Fruit fly (Drosophila melanogaster) whole organism, embryonic: ENCODE measurements around the gene mbt.
A peak's percentile ranks its signal among the peaks of the same experiment; 100 is the strongest.

ENCODE experiments used
- BtbVII ChIP-seq: fragments of 200-800 bp; sonication (Bioruptor generic); optimal IDR thresholded peaks from 3 replicates; lab custom pipeline; 2017; ENCODE audit warnings: missing biosample characterization, mild to moderate bottlenecking, missing genetic modification characterization
- CG10543 ChIP-seq: fragments of 200-800 bp; sonication (Bioruptor generic); optimal IDR thresholded peaks from 3 replicates; lab custom pipeline; 2017; ENCODE audit warnings: missing biosample characterization, mild to moderate bottlenecking, missing genetic modification characterization, moderate library complexity
- CG11695 ChIP-seq: fragments of 200-800 bp; sonication (Bioruptor generic); IDR thresholded peaks from 3 replicates; pipeline ENCODE4 v1.3.6; 2022; ENCODE audit warnings: missing biosample characterization, missing genetic modification characterization
- CG12071 ChIP-seq: fragments of 200-800 bp; sonication (Bioruptor generic); optimal IDR thresholded peaks from 3 replicates; lab custom pipeline; 2018; ENCODE audit warnings: missing biosample characterization, mild to moderate bottlenecking, missing genetic modification characterization
- CG12236 ChIP-seq: fragments of 200-800 bp; sonication (Bioruptor generic); optimal IDR thresholded peaks from 2 replicates; lab custom pipeline; 2016; ENCODE audit warnings: missing biosample characterization, missing genetic modification characterization
- CG12659 ChIP-seq: fragments of 200-800 bp; sonication (Bioruptor generic); optimal IDR thresholded peaks from 3 replicates; lab custom pipeline; 2017; ENCODE audit warnings: mild to moderate bottlenecking, missing biosample characterization, missing genetic modification reagents, missing genetic modification characterization
- CG12769 ChIP-seq: fragments of 200-800 bp; sonication (Bioruptor generic); optimal IDR thresholded peaks from 2 replicates; lab custom pipeline; 2019; ENCODE audit warnings: missing biosample characterization, mild to moderate bottlenecking, missing genetic modification characterization, moderate library complexity
- CG14014 ChIP-seq: fragments of 200-800 bp; sonication (Bioruptor generic); IDR thresholded peaks from 2 replicates; pipeline ENCODE4 v1.3.6; 2022; ENCODE audit warnings: missing biosample characterization, missing genetic modification characterization
- CG14667 ChIP-seq: fragments of 200-800 bp; sonication (Bioruptor generic); IDR thresholded peaks from 2 replicates; pipeline ENCODE4 v1.3.6; 2022; ENCODE audit warnings: missing biosample characterization, missing genetic modification characterization
- CG18599 ChIP-seq: fragments of 200-800 bp; sonication (Bioruptor generic); optimal IDR thresholded peaks from 3 replicates; lab custom pipeline; 2017; ENCODE audit warnings: missing biosample characterization, missing genetic modification characterization, mild to moderate bottlenecking, moderate library complexity, missing genetic modification reagents
- CG2129 ChIP-seq: fragments of 200-800 bp; sonication (Bioruptor generic); IDR thresholded peaks from 2 replicates; pipeline ENCODE4 v1.3.6; 2022; ENCODE audit warnings: missing biosample characterization, missing genetic modification characterization; ENCODE audit not compliant: partially characterized antibody
- CG2199 ChIP-seq: fragments of 200-800 bp; sonication (Bioruptor generic); IDR thresholded peaks from 3 replicates; pipeline ENCODE4 v1.3.6; 2022; ENCODE audit warnings: missing biosample characterization, missing genetic modification characterization
- CG2875 ChIP-seq: fragments of 200-800 bp; sonication (Bioruptor generic); optimal IDR thresholded peaks from 2 replicates; lab custom pipeline; 2017; ENCODE audit warnings: missing biosample characterization, mild to moderate bottlenecking, missing genetic modification characterization, missing genetic modification reagents
- CG3407 ChIP-seq: fragments of 200-800 bp; sonication (Bioruptor generic); optimal IDR thresholded peaks from 2 replicates; lab custom pipeline; 2018; ENCODE audit warnings: missing biosample characterization, mild to moderate bottlenecking, missing genetic modification characterization
- CG5953 ChIP-seq: fragments of 200-800 bp; sonication (Bioruptor generic); IDR thresholded peaks from 2 replicates; pipeline ENCODE4 v1.3.6; 2022; ENCODE audit warnings: missing biosample characterization, missing genetic modification characterization
- CG6254 ChIP-seq: fragments of 200-800 bp; sonication (Bioruptor generic); optimal IDR thresholded peaks from 3 replicates; lab custom pipeline; 2017; ENCODE audit warnings: mild to moderate bottlenecking, missing biosample characterization, missing genetic modification reagents, missing genetic modification characterization
- CG9727 ChIP-seq: fragments of 200-800 bp; sonication (Bioruptor generic); optimal IDR thresholded peaks from 3 replicates; lab custom pipeline; 2017; ENCODE audit warnings: missing biosample characterization, mild to moderate bottlenecking, missing genetic modification characterization
- Dek ChIP-seq: fragments of 200-800 bp; sonication (Bioruptor generic); optimal IDR thresholded peaks from 3 replicates; lab custom pipeline; 2019; ENCODE audit warnings: missing biosample characterization, mild to moderate bottlenecking, missing genetic modification characterization, moderate library complexity
- Dip2 ChIP-seq: fragments of 200-800 bp; sonication (Bioruptor generic); IDR thresholded peaks from 2 replicates; pipeline ENCODE4 v1.3.6; 2022; ENCODE audit warnings: missing biosample characterization, missing genetic modification characterization
- Drgx ChIP-seq: fragments of 200-800 bp; sonication (Bioruptor generic); IDR thresholded peaks from 2 replicates; pipeline ENCODE4 v1.3.6; 2022; ENCODE audit warnings: missing biosample characterization, missing genetic modification characterization
- E2f1 ChIP-seq: fragments of 200-800 bp; sonication (Bioruptor generic); IDR thresholded peaks from 2 replicates; pipeline ENCODE4 v1.3.6; 2022; ENCODE audit warnings: missing biosample characterization, missing genetic modification characterization
- ERR ChIP-seq: fragments of 200-800 bp; sonication (Bioruptor generic); optimal IDR thresholded peaks from 2 replicates; lab custom pipeline; 2016; ENCODE audit warnings: missing biosample characterization, missing genetic modification characterization
- Elba2 ChIP-seq: fragments of 200-800 bp; sonication (Bioruptor generic); optimal IDR thresholded peaks from 3 replicates; lab custom pipeline; 2016; ENCODE audit warnings: missing biosample characterization, missing genetic modification characterization
- Hmr ChIP-seq: fragments of 200-800 bp; sonication (Bioruptor generic); optimal IDR thresholded peaks from 3 replicates; lab custom pipeline; 2017; ENCODE audit warnings: mild to moderate bottlenecking, missing biosample characterization, missing genetic modification reagents, missing genetic modification characterization
- Med ChIP-seq: fragments of 200-800 bp; sonication (Bioruptor generic); peaks from one replicate; lab custom pipeline; 2016; ENCODE audit warnings: missing biosample characterization, missing genetic modification characterization, mild to moderate bottlenecking, inconsistent platforms, moderate library complexity
- Mes4 ChIP-seq: fragments of 200-800 bp; sonication (Bioruptor generic); optimal IDR thresholded peaks from 2 replicates; lab custom pipeline; 2016; ENCODE audit warnings: missing biosample characterization, missing genetic modification characterization
- Mrtf ChIP-seq: fragments of 200-800 bp; sonication (Bioruptor generic); IDR thresholded peaks from 3 replicates; pipeline ENCODE4 v1.3.6; 2022; ENCODE audit warnings: missing biosample characterization, missing genetic modification characterization
- NC2α ChIP-seq: fragments of 200-800 bp; sonication (Bioruptor generic); optimal IDR thresholded peaks from 2 replicates; lab custom pipeline; 2016; ENCODE audit warnings: missing biosample characterization, missing genetic modification characterization
- Oli ChIP-seq: fragments of 200-800 bp; sonication (Bioruptor generic); optimal IDR thresholded peaks from 2 replicates; lab custom pipeline; 2018; ENCODE audit warnings: missing biosample characterization, mild to moderate bottlenecking, missing genetic modification characterization, moderate library complexity
- amos ChIP-seq: fragments of 200-800 bp; sonication (Bioruptor generic); IDR thresholded peaks from 2 replicates; pipeline ENCODE4 v1.3.6; 2022; ENCODE audit warnings: missing biosample characterization, missing genetic modification characterization; ENCODE audit not compliant: partially characterized antibody
- btn ChIP-seq: fragments of 200-800 bp; sonication (Bioruptor generic); optimal IDR thresholded peaks from 2 replicates; lab custom pipeline; 2016; ENCODE audit warnings: missing biosample characterization, missing genetic modification characterization
- caup ChIP-seq: fragments of 200-800 bp; sonication (Bioruptor generic); optimal IDR thresholded peaks from 3 replicates; lab custom pipeline; 2017; ENCODE audit warnings: missing biosample characterization, mild to moderate bottlenecking, missing genetic modification characterization, moderate library complexity; ENCODE audit not compliant: severe bottlenecking
- dan ChIP-seq: fragments of 200-800 bp; sonication (Bioruptor generic); IDR thresholded peaks from 2 replicates; pipeline ENCODE4 v1.3.6; 2022; ENCODE audit warnings: missing biosample characterization, missing genetic modification characterization
- grau ChIP-seq: fragments of 200-800 bp; optimal IDR thresholded peaks from 3 replicates; lab custom pipeline; 2019; ENCODE audit warnings: missing biosample characterization, mild to moderate bottlenecking, missing genetic modification characterization, moderate library complexity
- ind ChIP-seq: fragments of 200-800 bp; sonication (Bioruptor generic); optimal IDR thresholded peaks from 3 replicates; lab custom pipeline; 2016; ENCODE audit warnings: missing biosample characterization, missing genetic modification characterization
- jigr1 ChIP-seq: fragments of 200-800 bp; sonication (Bioruptor generic); IDR thresholded peaks from 3 replicates; pipeline ENCODE4 v1.3.6; 2022; ENCODE audit warnings: missing biosample characterization, missing genetic modification characterization
- klu ChIP-seq: fragments of 200-800 bp; sonication (Bioruptor generic); IDR thresholded peaks from 2 replicates; pipeline ENCODE4 v1.3.6; 2022; ENCODE audit warnings: missing biosample characterization, missing genetic modification characterization
- lbe ChIP-seq: fragments of 200-800 bp; sonication (Bioruptor generic); optimal IDR thresholded peaks from 2 replicates; lab custom pipeline; 2016; ENCODE audit warnings: missing biosample characterization, mild to moderate bottlenecking, missing genetic modification characterization
- mld ChIP-seq: fragments of 200-800 bp; sonication (Bioruptor generic); IDR thresholded peaks from 3 replicates; pipeline ENCODE4 v1.3.6; 2022; ENCODE audit warnings: missing biosample characterization, missing genetic modification characterization; ENCODE audit not compliant: partially characterized antibody
- nau ChIP-seq: fragments of 200-800 bp; sonication (Bioruptor generic); optimal IDR thresholded peaks from 3 replicates; lab custom pipeline; 2017; ENCODE audit warnings: missing biosample characterization, mild to moderate bottlenecking, missing genetic modification characterization, missing genetic modification reagents
- nerfin-1 ChIP-seq: fragments of 200-800 bp; sonication (Bioruptor generic); optimal IDR thresholded peaks from 3 replicates; lab custom pipeline; 2019; ENCODE audit warnings: missing biosample characterization, mild to moderate bottlenecking, missing genetic modification characterization, moderate library complexity
- nmo ChIP-seq: fragments of 200-800 bp; sonication (Bioruptor generic); optimal IDR thresholded peaks from 2 replicates; lab custom pipeline; 2018; ENCODE audit warnings: missing biosample characterization, mild to moderate bottlenecking, missing genetic modification characterization, moderate library complexity
- odd ChIP-seq: fragments of 200-800 bp; sonication (Bioruptor generic); optimal IDR thresholded peaks from 2 replicates; lab custom pipeline; 2017; ENCODE audit warnings: missing biosample characterization, mild to moderate bottlenecking, missing genetic modification characterization
- pum ChIP-seq: fragments of 200-800 bp; sonication (Bioruptor generic); optimal IDR thresholded peaks from 2 replicates; lab custom pipeline; 2016; ENCODE audit warnings: missing biosample characterization, missing genetic modification characterization
- salm ChIP-seq: fragments of 200-800 bp; sonication (Bioruptor generic); optimal IDR thresholded peaks from 2 replicates; lab custom pipeline; 2018; ENCODE audit warnings: missing biosample characterization, mild to moderate bottlenecking, missing genetic modification characterization
- schlank ChIP-seq: fragments of 200-800 bp; sonication (Bioruptor generic); optimal IDR thresholded peaks from 2 replicates; lab custom pipeline; 2018; ENCODE audit warnings: missing biosample characterization, mild to moderate bottlenecking, missing genetic modification characterization
- shn ChIP-seq: fragments of 200-800 bp; sonication (Bioruptor generic); optimal IDR thresholded peaks from 3 replicates; lab custom pipeline; 2016; ENCODE audit warnings: missing biosample characterization, missing genetic modification characterization
- sim ChIP-seq: fragments of 200-800 bp; sonication (Bioruptor generic); IDR thresholded peaks from 2 replicates; pipeline ENCODE4 v1.3.6; 2022; ENCODE audit warnings: missing biosample characterization, missing genetic modification characterization
- sob ChIP-seq: fragments of 200-800 bp; sonication (Bioruptor generic); IDR thresholded peaks from 2 replicates; pipeline ENCODE4 v1.3.6; 2022; ENCODE audit warnings: missing biosample characterization, missing genetic modification characterization
- tap ChIP-seq: fragments of 200-800 bp; optimal IDR thresholded peaks from 3 replicates; lab custom pipeline; 2019; ENCODE audit warnings: missing biosample characterization, mild to moderate bottlenecking, missing genetic modification characterization, moderate library complexity
- vnd ChIP-seq: fragments of 200-800 bp; sonication (Bioruptor generic); IDR thresholded peaks from 3 replicates; pipeline ENCODE4 v1.3.6; 2022; ENCODE audit warnings: missing biosample characterization, missing genetic modification characterization; ENCODE audit not compliant: partially characterized antibody

Gene mbt

DNA sequence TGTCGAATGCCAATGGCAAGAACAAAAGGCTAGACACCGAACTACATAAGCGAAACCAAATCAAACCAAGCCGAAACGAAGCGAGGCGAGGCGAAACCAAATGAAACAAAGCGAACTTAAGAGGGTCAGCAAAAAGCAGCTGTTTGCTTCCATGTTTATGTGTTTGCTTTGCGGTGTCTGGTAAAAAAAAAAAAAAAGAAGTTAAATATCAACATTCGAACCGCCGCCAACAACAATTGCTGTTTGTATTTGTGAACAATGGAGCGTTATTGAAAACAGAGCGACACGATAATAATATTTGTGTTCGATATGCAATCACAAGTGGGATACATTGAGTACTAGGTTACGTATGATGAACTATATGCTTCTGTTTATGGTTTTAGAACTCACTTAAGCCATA is 36.8 kb upstream of the mbt start (continued):
- TF ChIP-seq odd (GFP tag; lab: Kevin White, UChicago) (no peak), CG18599 (peak; percentile 64), lbe (GFP tag; lab: Kevin White, UChicago) (peak; percentile 14), CG12769 (peak; percentile 29), BtbVII (GFP tag; lab: Kevin White, UChicago) (peak; percentile 65), E2f1 (GFP tag; lab: Robert Waterston, UW) (no peak), btn (GFP tag; lab: Kevin White, UChicago) (no peak), Mes4 (GFP tag; lab: Kevin White, UChicago) (no peak), Hmr (peak; percentile 73), Drgx (GFP tag; lab: Robert Waterston, UW) (no peak), CG9727 (GFP tag; lab: Kevin White, UChicago) (peak; percentile 6), CG10543 (peak; percentile 10), CG11695 (GFP tag; lab: Robert Waterston, UW) (0 out of 3 replicates have a peak, but pooled peaks have one; percentile 38), vnd (GFP tag; lab: Robert Waterston, UW) (no peak), Med (GFP tag; lab: Kevin White, UChicago) (peak; percentile 85), CG3407 (peak; percentile 13), shn (GFP tag; lab: Kevin White, UChicago) (no peak), mld (GFP tag; lab: Robert Waterston, UW) (no peak), schlank (tag; lab: Kevin White, UChicago) (no peak), CG2875 (peak; percentile 9), NC2α (GFP tag; lab: Kevin White, UChicago) (no peak), Elba2 (GFP tag; lab: Kevin White, UChicago) (no peak), nerfin-1 (tag; lab: Kevin White, UChicago) (no peak), tap (no peak), sob (peak; percentile 61; the same call in 1 of the 2 replicates), CG12659 (GFP tag; lab: Kevin White, UChicago) (no peak), Dip2 (no peak), klu (GFP tag; lab: Robert Waterston, UW) (no peak), sim (no peak), caup (GFP tag; lab: Kevin White, UChicago) (peak; percentile 57), nmo (GFP tag; lab: Kevin White, UChicago) (no peak), grau (no peak), CG2129 (no peak), salm (tag; lab: Kevin White, UChicago) (no peak), amos (GFP tag; lab: Robert Waterston, UW) (no peak), CG5953 (no peak), ind (GFP tag; lab: Kevin White, UChicago) (no peak), CG14014 (GFP tag; lab: Robert Waterston, UW) (peak; percentile 55; the same call in 1 of the 2 replicates), CG2199 (GFP tag; lab: Robert Waterston, UW) (no peak), CG12236 (GFP tag; lab: Kevin White, UChicago) (no peak), nau (GFP tag; lab: Kevin White, UChicago) (peak; percentile 30), Oli (tag; lab: Kevin White, UChicago) (no peak), pum (GFP tag; lab: Kevin White, UChicago) (no peak), ERR (no peak), Mrtf (GFP tag; lab: Robert Waterston, UW) (no peak), CG12071 (GFP tag; lab: Kevin White, UChicago) (peak; percentile 47), CG14667 (GFP tag; lab: Robert Waterston, UW) (no peak), CG6254 (no peak), Dek (no peak), jigr1 (no peak), dan (GFP tag; lab: Robert Waterston, UW) (no peak)
